Fruit fly (Drosophila melanogaster): ENCODE measurements around the gene cv.
A peak's percentile ranks its signal among the peaks of the same experiment; 100 is the strongest.

Gene cv

dm6 chrX:5678178-5678470, 11.7 kb upstream of the cv start (continued):
- no peak for TF ChIP-seq hkb (optimal IDR thresholded peaks at IDR 0.05)
- TF ChIP-seq hkb (GFP tag; IDR thresholded peaks at IDR 0.05): no peak
- peak; percentile 3 for TF ChIP-seq CG18619 (GFP tag; optimal IDR thresholded peaks at IDR 0.05)
- TF ChIP-seq otp (GFP tag; IDR thresholded peaks at IDR 0.05): no peak
- no peak for TF ChIP-seq Sry-δ (GFP tag; optimal IDR thresholded peaks at IDR 0.05)
- peak; percentile 29 for TF ChIP-seq trh (GFP tag; optimal IDR thresholded peaks at IDR 0.05)
- TF ChIP-seq CG6813 (GFP tag; optimal IDR thresholded peaks at IDR 0.05): peak; percentile 50
- no peak for TF ChIP-seq CG9932 (GFP tag; IDR thresholded peaks at IDR 0.05)
- TF ChIP-seq CkIIα-i1 (GFP tag; IDR thresholded peaks at IDR 0.05): no peak
- TF ChIP-seq vfl (GFP tag; optimal IDR thresholded peaks at IDR 0.05): no peak
- TF ChIP-seq CG6254 (GFP tag; optimal IDR thresholded peaks at IDR 0.05): no peak
- TF ChIP-seq CG2889 (GFP tag; IDR thresholded peaks at IDR 0.05): no peak
- no peak for TF ChIP-seq CG12236 (GFP tag; optimal IDR thresholded peaks at IDR 0.05)
- TF ChIP-seq CG9727 (GFP tag; optimal IDR thresholded peaks at IDR 0.05): peak; percentile 42
- TF ChIP-seq CG31224 (GFP tag; IDR thresholded peaks at IDR 0.05): no peak

DNA sequence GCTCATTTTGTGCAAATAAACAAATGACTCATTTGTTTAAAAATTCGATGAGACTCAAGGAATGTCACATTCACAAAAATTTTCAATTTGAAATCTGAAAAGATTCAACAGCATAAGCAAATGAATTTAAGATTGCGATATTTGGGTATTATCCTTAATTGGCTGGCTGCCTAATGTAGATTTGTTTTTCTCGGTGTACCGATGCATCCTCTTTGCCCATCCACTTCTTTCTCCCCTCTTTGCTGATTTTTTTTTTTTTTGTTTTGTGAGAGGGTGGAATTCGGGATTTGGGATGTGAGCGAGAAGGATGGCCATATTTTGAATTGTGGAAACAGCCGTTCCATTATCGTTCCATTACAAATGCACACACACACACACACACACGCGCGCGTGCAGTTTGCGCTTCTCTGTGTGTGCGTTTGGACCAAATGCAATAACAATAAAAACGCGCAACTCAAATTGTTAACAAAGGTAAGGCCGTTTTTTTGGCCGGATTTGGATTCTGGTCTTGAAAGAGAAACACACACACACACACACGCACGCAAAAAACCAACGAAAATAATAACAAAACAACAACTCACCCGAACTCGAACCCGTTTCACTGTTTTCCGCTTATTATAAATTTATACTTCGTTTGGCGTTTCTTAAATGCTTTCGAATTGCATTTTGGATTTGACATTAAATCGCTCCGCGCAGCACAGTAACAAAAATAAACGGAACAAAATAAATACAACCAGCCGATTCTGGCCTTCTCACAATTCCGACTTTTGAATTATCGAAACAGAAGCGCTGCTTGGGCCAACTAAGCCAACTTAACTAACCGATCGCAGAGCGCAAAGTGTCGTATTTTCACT, 10.5 kb upstream of the cv start:
- TF ChIP-seq stwl (tag; optimal IDR thresholded peaks at IDR 0.05): no peak
- TF ChIP-seq sug (tag; optimal IDR thresholded peaks at IDR 0.05): no peak
- no peak for TF ChIP-seq Dbx (GFP tag; IDR thresholded peaks at IDR 0.05)
- peak; percentile 48; the same call in 1 of the 2 replicates for TF ChIP-seq CG6689 (GFP tag; IDR thresholded peaks at IDR 0.05)
- no peak for TF ChIP-seq MESR4 (GFP tag; optimal IDR thresholded peaks at IDR 0.05)
- no peak for TF ChIP-seq GATAe (GFP tag; conservative IDR thresholded peaks at IDR 0.05)
- TF ChIP-seq C15 (GFP tag; IDR thresholded peaks at IDR 0.05): no peak
- peak; percentile 38; the same call in 1 of the 2 replicates for TF ChIP-seq HLH3B (GFP tag; IDR thresholded peaks at IDR 0.05)
- TF ChIP-seq Dip2 (GFP tag; IDR thresholded peaks at IDR 0.05): no peak
- no peak for TF ChIP-seq CG1647 (GFP tag; optimal IDR thresholded peaks at IDR 0.05)
- no peak for TF ChIP-seq odd (GFP tag; optimal IDR thresholded peaks at IDR 0.05)
- TF ChIP-seq CG3838 (GFP tag; optimal IDR thresholded peaks at IDR 0.05): no peak
- no peak for TF ChIP-seq bigmax (GFP tag; optimal IDR thresholded peaks at IDR 0.05)
- no peak for TF ChIP-seq CG3163 (GFP tag; optimal IDR thresholded peaks at IDR 0.05)
- TF ChIP-seq ranshi (GFP tag; IDR thresholded peaks at IDR 0.05): no peak
- no peak for TF ChIP-seq E2f1 (GFP tag; IDR thresholded peaks at IDR 0.05)
- TF ChIP-seq CG12219 (GFP tag; optimal IDR thresholded peaks at IDR 0.05): peak; percentile 26
- no peak for TF ChIP-seq Dad (GFP tag; optimal IDR thresholded peaks at IDR 0.05)
- no peak for TF ChIP-seq Scr (GFP tag; IDR thresholded peaks at IDR 0.05; ENCODE audit: partially characterized antibody)
- TF ChIP-seq Sin3A (optimal IDR thresholded peaks at IDR 0.05): no peak
- TF ChIP-seq Lim3 (GFP tag; IDR thresholded peaks at IDR 0.05): no peak
- no peak for TF ChIP-seq chinmo (GFP tag; IDR thresholded peaks at IDR 0.05; ENCODE audit: partially characterized antibody)
- TF ChIP-seq CG9437 (GFP tag; optimal IDR thresholded peaks at IDR 0.05): peak; percentile 35
- no peak for TF ChIP-seq sd (tag; optimal IDR thresholded peaks at IDR 0.05)
- peak; percentile 15 for TF ChIP-seq CG6654 (GFP tag; optimal IDR thresholded peaks at IDR 0.05)
- TF ChIP-seq pzg (GFP tag; optimal IDR thresholded peaks at IDR 0.05): no peak
- no peak for TF ChIP-seq Neu2 (GFP tag; optimal IDR thresholded peaks at IDR 0.05; ENCODE audit: borderline replicate concordance)
- no peak for TF ChIP-seq Ets97D (GFP tag; optimal IDR thresholded peaks at IDR 0.05)
- TF ChIP-seq pita (GFP tag; optimal IDR thresholded peaks at IDR 0.05): no peak
- TF ChIP-seq bab2 (GFP tag; optimal IDR thresholded peaks at IDR 0.05): peak; percentile 21
- TF ChIP-seq tx (GFP tag; optimal IDR thresholded peaks at IDR 0.05): peak; percentile 6
- peak; percentile 34 for TF ChIP-seq CG10431 (GFP tag; optimal IDR thresholded peaks at IDR 0.05)
- no peak for TF ChIP-seq cato (GFP tag; optimal IDR thresholded peaks at IDR 0.05; ENCODE audit: borderline replicate concordance)
- TF ChIP-seq crol (GFP tag; IDR thresholded peaks at IDR 0.05): no peak
- TF ChIP-seq CG13296 (GFP tag; optimal IDR thresholded peaks at IDR 0.05): no peak
- no peak for TF ChIP-seq mirr (GFP tag; optimal IDR thresholded peaks at IDR 0.05)
